Worm (Caenorhabditis elegans): ENCODE measurements around the gene F35E8.2.

The F35E8.2 gene

ce11 chrV:15867373-15867772 is 38.1 kb upstream of the F35E8.2 start, which contains the start of gene fbxa-197:
Gene fbxa-197, plus strand, starts transcription at chrV:15867673.
- no peak for TF ChIP-seq snpc-4 (tag; optimal IDR thresholded peaks at IDR 0.05)
- no peak for TF ChIP-seq lin-13 (tag; optimal IDR thresholded peaks at IDR 0.05)
- TF ChIP-seq ham-2 (GFP tag; optimal IDR thresholded peaks at IDR 0.05), result no peak
- TF ChIP-seq unc-39 (tag; optimal IDR thresholded peaks at IDR 0.05), result no peak
- TF ChIP-seq ztf-11 (tag; optimal IDR thresholded peaks at IDR 0.05), result no peak
- TF ChIP-seq ceh-83 (GFP tag; optimal IDR thresholded peaks at IDR 0.05), result no peak
- no peak for TF ChIP-seq drap-1 (GFP tag; optimal IDR thresholded peaks at IDR 0.05)
- TF ChIP-seq elt-3 (tag; optimal IDR thresholded peaks at IDR 0.05), result no peak
- no peak for TF ChIP-seq mep-1 (tag; optimal IDR thresholded peaks at IDR 0.05)
- no peak for TF ChIP-seq nhr-2 (tag; optimal IDR thresholded peaks at IDR 0.05)
- no peak for TF ChIP-seq nhr-237 (tag; optimal IDR thresholded peaks at IDR 0.05)
- TF ChIP-seq nhr-12 (tag; optimal IDR thresholded peaks at IDR 0.05), result no peak

- TF ChIP-seq ceh-43 (GFP tag; optimal IDR thresholded peaks at IDR 0.05) (no peak), mab-5 (tag; optimal IDR thresholded peaks at IDR 0.05) (no peak), flh-1 (GFP tag; optimal IDR thresholded peaks at IDR 0.05) (no peak), ces-1 (GFP tag; optimal IDR thresholded peaks at IDR 0.05) (no peak), nhr-76 (tag; optimal IDR thresholded peaks at IDR 0.05) (no peak), sptf-1 (tag; optimal IDR thresholded peaks at IDR 0.05) (no peak), ceh-83 (GFP tag; optimal IDR thresholded peaks at IDR 0.05) (no peak), blmp-1 (tag; optimal IDR thresholded peaks at IDR 0.05) (no peak), snpc-4 (tag; optimal IDR thresholded peaks at IDR 0.05) (no peak), mep-1 (tag; optimal IDR thresholded peaks at IDR 0.05) (no peak), tbx-8 (GFP tag; optimal IDR thresholded peaks at IDR 0.05) (no peak), lsy-2 (tag; optimal IDR thresholded peaks at IDR 0.05) (no peak), pha-4 (tag; optimal IDR thresholded peaks at IDR 0.05) (no peak)
Observed at ce11 chrV:15870356-15870755, 35.1 kb upstream of the F35E8.2 start, which contains the start of gene str-57. Gene str-57, plus strand, starts transcription at chrV:15870656.

DNA sequence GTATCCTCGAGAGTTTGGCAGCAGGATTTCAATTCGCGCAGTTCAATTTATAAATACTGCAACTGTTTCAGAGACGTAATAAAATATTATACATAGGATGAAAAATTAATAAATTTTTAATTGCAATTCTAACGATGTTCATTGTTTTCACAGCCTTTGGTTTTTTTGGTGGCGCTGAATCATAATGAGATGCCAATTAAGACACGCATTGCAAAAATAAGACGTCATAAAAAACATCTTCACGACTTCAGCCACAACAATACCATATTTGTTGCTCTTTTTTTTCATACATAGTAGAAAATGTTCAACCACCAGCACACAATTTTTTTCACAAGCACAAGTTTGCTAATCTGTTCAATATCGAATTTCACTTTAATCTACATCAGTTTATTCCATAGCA is 33.2 kb upstream of the F35E8.2 start, which contains the start of gene str-56:
str-56 (plus strand) TSS at position 301 of the 400 bp plus-strand sequence.
- TF ChIP-seq snpc-4 (tag; optimal IDR thresholded peaks at IDR 0.05) (no peak), sptf-1 (tag; optimal IDR thresholded peaks at IDR 0.05) (no peak), M03D4.4 (tag; optimal IDR thresholded peaks at IDR 0.05) (no peak), lin-13 (tag; optimal IDR thresholded peaks at IDR 0.05) (no peak), ceh-83 (GFP tag; optimal IDR thresholded peaks at IDR 0.05) (no peak), flh-1 (GFP tag; optimal IDR thresholded peaks at IDR 0.05) (no peak), nhr-2 (tag; optimal IDR thresholded peaks at IDR 0.05) (no peak), hlh-1 (tag; optimal IDR thresholded peaks at IDR 0.05) (no peak), drap-1 (GFP tag; optimal IDR thresholded peaks at IDR 0.05) (no peak), nhr-12 (tag; optimal IDR thresholded peaks at IDR 0.05) (no peak), elt-3 (tag; optimal IDR thresholded peaks at IDR 0.05) (no peak), unc-120 (tag; optimal IDR thresholded peaks at IDR 0.05; ENCODE audit: poor library complexity, severe bottlenecking) (no peak), mab-5 (tag; optimal IDR thresholded peaks at IDR 0.05) (no peak), sem-2 (GFP tag; optimal IDR thresholded peaks at IDR 0.05) (no peak), mep-1 (tag; optimal IDR thresholded peaks at IDR 0.05) (no peak), cnd-1 (tag; optimal IDR thresholded peaks at IDR 0.05) (no peak), lin-32 (GFP tag; optimal IDR thresholded peaks at IDR 0.05) (no peak), bed-3 (GFP tag; optimal IDR thresholded peaks at IDR 0.05) (no peak)

DNA sequence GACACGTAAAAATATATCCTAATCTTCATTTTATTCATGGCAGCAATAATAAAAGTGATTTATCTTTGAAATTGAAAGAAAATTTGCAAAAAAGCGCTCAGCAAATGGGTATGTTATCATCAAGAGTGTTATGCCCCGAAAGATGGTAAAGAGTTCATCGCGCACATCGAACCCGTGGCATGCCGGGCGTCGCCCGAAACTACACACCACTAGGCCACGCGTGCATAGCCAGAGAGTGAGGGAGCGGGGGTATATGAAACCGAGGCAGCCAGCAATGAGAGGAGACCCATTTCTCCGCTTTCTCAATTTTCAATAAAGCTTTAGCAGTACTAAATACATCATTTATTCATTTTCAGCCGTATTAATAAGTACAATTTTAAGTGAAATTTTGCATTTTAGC is 31.7 kb upstream of the F35E8.2 start:
- TF ChIP-seq elt-3 (tag; optimal IDR thresholded peaks at IDR 0.05), result no peak
- TF ChIP-seq tbx-8 (GFP tag; optimal IDR thresholded peaks at IDR 0.05), result peak; percentile 99
- TF ChIP-seq sem-2 (GFP tag; optimal IDR thresholded peaks at IDR 0.05), result peak; percentile 97
- peak; percentile 24 for TF ChIP-seq hlh-1 (tag; optimal IDR thresholded peaks at IDR 0.05)
- TF ChIP-seq mep-1 (tag; optimal IDR thresholded peaks at IDR 0.05), result peak; percentile 71
- TF ChIP-seq cnd-1 (tag; optimal IDR thresholded peaks at IDR 0.05), result peak; percentile 99
- peak; percentile 100 for TF ChIP-seq drap-1 (GFP tag; optimal IDR thresholded peaks at IDR 0.05)
- TF ChIP-seq nhr-76 (tag; optimal IDR thresholded peaks at IDR 0.05), result peak; percentile 68
- TF ChIP-seq unc-39 (tag; optimal IDR thresholded peaks at IDR 0.05), result peak; percentile 84
- peak; percentile 100 for TF ChIP-seq mls-2 (tag; optimal IDR thresholded peaks at IDR 0.05)
- no peak for TF ChIP-seq snpc-4 (tag; optimal IDR thresholded peaks at IDR 0.05)
- peak; percentile 82 for TF ChIP-seq ztf-11 (tag; optimal IDR thresholded peaks at IDR 0.05)
- TF ChIP-seq ceh-43 (GFP tag; optimal IDR thresholded peaks at IDR 0.05), result peak; percentile 98
- peak; percentile 63 for TF ChIP-seq nhr-237 (tag; optimal IDR thresholded peaks at IDR 0.05)
- TF ChIP-seq lin-32 (GFP tag; optimal IDR thresholded peaks at IDR 0.05), result peak; percentile 99
- peak; percentile 3 for TF ChIP-seq zip-8 (tag; optimal IDR thresholded peaks at IDR 0.05)
- no peak for TF ChIP-seq ces-1 (GFP tag; optimal IDR thresholded peaks at IDR 0.05)
- TF ChIP-seq bed-3 (GFP tag; optimal IDR thresholded peaks at IDR 0.05), result peak; percentile 98
- TF ChIP-seq M03D4.4 (tag; optimal IDR thresholded peaks at IDR 0.05), result peak; percentile 99
- TF ChIP-seq nhr-28 (tag; optimal IDR thresholded peaks at IDR 0.05), result peak; percentile 92
- TF ChIP-seq ham-2 (GFP tag; optimal IDR thresholded peaks at IDR 0.05), result peak; percentile 99
- peak; percentile 85 for TF ChIP-seq unc-62 (GFP tag; optimal IDR thresholded peaks at IDR 0.05)
- TF ChIP-seq ceh-39 (tag; optimal IDR thresholded peaks at IDR 0.05), result peak; percentile 18
- TF ChIP-seq flh-1 (GFP tag; optimal IDR thresholded peaks at IDR 0.05), result peak; percentile 98
- TF ChIP-seq pha-4 (tag; optimal IDR thresholded peaks at IDR 0.05), result peak; percentile 73
- TF ChIP-seq nhr-2 (tag; optimal IDR thresholded peaks at IDR 0.05), result no peak
- TF ChIP-seq unc-120 (tag; optimal IDR thresholded peaks at IDR 0.05; ENCODE audit: poor library complexity, severe bottlenecking), result peak; percentile 99
- TF ChIP-seq elt-1 (tag; optimal IDR thresholded peaks at IDR 0.05; ENCODE audit: borderline replicate concordance, insufficient read depth), result peak; percentile 44
- TF ChIP-seq sptf-1 (tag; optimal IDR thresholded peaks at IDR 0.05), result peak; percentile 99
- peak; percentile 85 for TF ChIP-seq lin-13 (tag; optimal IDR thresholded peaks at IDR 0.05)
- peak; percentile 100 for TF ChIP-seq ceh-83 (GFP tag; optimal IDR thresholded peaks at IDR 0.05)
- peak; percentile 71 for TF ChIP-seq nhr-12 (tag; optimal IDR thresholded peaks at IDR 0.05)
- no peak for TF ChIP-seq mab-5 (tag; optimal IDR thresholded peaks at IDR 0.05)
- peak; percentile 52 for TF ChIP-seq lsy-2 (tag; optimal IDR thresholded peaks at IDR 0.05)
- no peak for TF ChIP-seq blmp-1 (tag; optimal IDR thresholded peaks at IDR 0.05)
